Worm (Caenorhabditis elegans): ENCODE measurements around the gene C27A7.3.

Gene C27A7.3

DNA sequence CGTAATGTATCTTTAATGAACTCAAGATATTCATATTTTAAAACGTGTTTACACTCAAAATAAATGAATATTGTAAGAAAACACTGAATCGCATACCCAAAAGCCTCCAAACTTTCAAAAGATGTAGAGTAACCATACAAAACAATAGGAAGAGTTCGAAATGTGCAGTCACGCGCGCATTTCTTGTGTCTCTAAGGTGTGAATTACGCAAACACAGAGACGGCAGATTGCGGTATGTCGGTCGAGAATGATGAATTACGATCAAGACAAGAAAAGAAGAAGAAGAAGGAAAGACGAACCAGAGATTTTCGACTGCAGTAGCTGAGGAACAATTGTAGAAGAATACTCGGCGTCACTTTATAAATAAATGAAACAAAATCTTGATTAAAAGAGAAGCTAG lies 29.3 kb upstream of the C27A7.3 start, which contains the start of gene lhpp-1:
Gene lhpp-1, minus strand, starts transcription at position 354 of the 400 bp plus-strand sequence.
- TF ChIP-seq rnt-1 (tag; optimal IDR thresholded peaks at IDR 0.05) (peak; percentile 19), aha-1 (tag; optimal IDR thresholded peaks at IDR 0.05) (no peak), ztf-4 (tag; optimal IDR thresholded peaks at IDR 0.05) (no peak), ceh-82 (tag; optimal IDR thresholded peaks at IDR 0.05) (no peak), ceh-88 (GFP tag; IDR thresholded peaks at IDR 0.05) (no peak), C04F5.9 (tag; optimal IDR thresholded peaks at IDR 0.05) (no peak), elt-3 (tag; optimal IDR thresholded peaks at IDR 0.05) (peak in 1 of 6 experiments; percentile 12), jun-1 (tag; optimal IDR thresholded peaks at IDR 0.05) (no peak), unc-30 (tag; optimal IDR thresholded peaks at IDR 0.05) (no peak), ets-5 (GFP tag; IDR thresholded peaks at IDR 0.05) (no peak), efl-1 (optimal IDR thresholded peaks at IDR 0.05) (peak in 1 of 2 experiments; percentile 30), efl-1 (GFP tag; optimal IDR thresholded peaks at IDR 0.05 in 1 of 2) (peak; percentile 34 to 93), snu-23 (GFP tag; optimal IDR thresholded peaks at IDR 0.05) (peak; percentile 6), F16B12.6 (tag; optimal IDR thresholded peaks at IDR 0.05) (peak; percentile 69), nhr-19 (GFP tag; conservative IDR thresholded peaks at IDR 0.05) (no peak), hlh-17 (GFP tag; optimal IDR thresholded peaks at IDR 0.05; ENCODE audit: borderline replicate concordance) (no peak), lin-35 (GFP tag; optimal IDR thresholded peaks at IDR 0.05) (peak; percentile 48 to 78), lin-15B (tag; optimal IDR thresholded peaks at IDR 0.05) (no peak), unc-62 (GFP tag; optimal IDR thresholded peaks at IDR 0.05) (no peak), lin-14 (GFP tag; optimal IDR thresholded peaks at IDR 0.05) (peak; percentile 5), ztf-11 (tag; optimal IDR thresholded peaks at IDR 0.05) (no peak), sptf-1 (tag; optimal IDR thresholded peaks at IDR 0.05) (no peak), nhr-85 (tag) (peak; percentile 80), isw-1 (GFP tag; IDR thresholded peaks at IDR 0.05) (no peak), ces-1 (GFP tag; optimal IDR thresholded peaks at IDR 0.05) (no peak), dpl-1 (GFP tag; optimal IDR thresholded peaks at IDR 0.05) (peak; percentile 20 to 61 (median 55)), mep-1 (tag; optimal IDR thresholded peaks at IDR 0.05) (no peak), skn-1 (tag; optimal IDR thresholded peaks at IDR 0.05) (peak; percentile 2), egl-27 (tag; optimal IDR thresholded peaks at IDR 0.05) (no peak), lir-3 (tag; optimal IDR thresholded peaks at IDR 0.05; ENCODE audit: poor library complexity) (no peak), irx-1 (tag; optimal IDR thresholded peaks at IDR 0.05) (no peak), pqm-1 (tag; optimal IDR thresholded peaks at IDR 0.05) (no peak), dsc-1 (tag; optimal IDR thresholded peaks at IDR 0.05) (no peak), mdl-1 (tag; optimal IDR thresholded peaks at IDR 0.05) (peak in 1 of 2 experiments; percentile 14), pag-3 (tag; optimal IDR thresholded peaks at IDR 0.05; ENCODE audit: borderline replicate concordance, insufficient read depth) (no peak), aly-2 (tag; optimal IDR thresholded peaks at IDR 0.05) (no peak), unc-130 (tag; optimal IDR thresholded peaks at IDR 0.05) (no peak), fkh-10 (GFP tag; optimal IDR thresholded peaks at IDR 0.05) (no peak), lsy-2 (tag; optimal IDR thresholded peaks at IDR 0.05) (peak in 1 of 2 experiments; percentile 20), pax-3 (tag; optimal IDR thresholded peaks at IDR 0.05) (no peak), hlh-4 (tag; optimal IDR thresholded peaks at IDR 0.05) (no peak), C34B4.2 (tag; optimal IDR thresholded peaks at IDR 0.05) (no peak), nhr-12 (tag; optimal IDR thresholded peaks at IDR 0.05) (no peak), blmp-1 (tag; optimal IDR thresholded peaks at IDR 0.05) (peak; percentile 68)

DNA sequence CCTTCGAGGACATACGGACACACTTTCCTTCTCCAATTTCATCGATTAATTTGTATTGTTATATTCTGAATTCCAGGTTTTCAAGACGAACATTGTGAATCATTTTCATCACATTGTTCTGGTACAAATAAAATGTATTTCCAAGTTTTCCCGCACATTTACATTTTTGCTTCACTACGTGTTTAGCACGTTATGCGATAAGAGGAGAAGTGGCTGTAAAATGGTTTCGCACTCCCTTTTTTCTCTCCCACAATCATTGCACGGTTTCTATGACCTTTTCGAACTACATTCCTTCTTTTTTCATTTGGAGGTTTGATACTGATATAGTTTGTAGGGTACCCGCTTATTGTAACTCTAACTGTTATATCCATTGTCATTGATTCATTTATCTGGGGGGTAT lies 27.0 kb upstream of the C27A7.3 start:
- TF ChIP-seq lin-14 (GFP tag; optimal IDR thresholded peaks at IDR 0.05) (peak; percentile 27), nhr-85 (tag) (peak; percentile 28), C34B4.2 (tag; optimal IDR thresholded peaks at IDR 0.05) (no peak), ceh-63 (GFP tag; optimal IDR thresholded peaks at IDR 0.05) (no peak), C04F5.9 (tag; optimal IDR thresholded peaks at IDR 0.05) (no peak), Y116A8C.19 (tag; optimal IDR thresholded peaks at IDR 0.05; ENCODE audit: borderline replicate concordance) (no peak), elt-2 (tag; optimal IDR thresholded peaks at IDR 0.05) (peak; percentile 11)
